Fruit fly (Drosophila melanogaster) whole organism, embryonic: ENCODE measurements around the gene Scm.

Source experiments
- Bgb ChIP-seq: fragments of 200-800 bp; sonication (Bioruptor generic); IDR thresholded peaks from 2 replicates; pipeline ENCODE4 v1.3.6; 2022; ENCODE audit warnings: missing biosample characterization, missing genetic modification characterization; ENCODE audit not compliant: partially characterized antibody
- CG1024 ChIP-seq: fragments of 200-800 bp; sonication (Bioruptor generic); IDR thresholded peaks from 2 replicates; pipeline ENCODE4 v1.3.6; 2022; ENCODE audit warnings: missing biosample characterization, missing genetic modification characterization
- CG10321 ChIP-seq: fragments of 200-800 bp; sonication (Bioruptor generic); IDR thresholded peaks from 2 replicates; pipeline ENCODE4 v1.3.6; 2022; ENCODE audit warnings: missing biosample characterization, missing genetic modification characterization
- CG12659 ChIP-seq: fragments of 200-800 bp; sonication (Bioruptor generic); optimal IDR thresholded peaks from 3 replicates; lab custom pipeline; 2017; ENCODE audit warnings: mild to moderate bottlenecking, missing biosample characterization, missing genetic modification reagents, missing genetic modification characterization
- CG12769 ChIP-seq: fragments of 200-800 bp; sonication (Bioruptor generic); optimal IDR thresholded peaks from 2 replicates; lab custom pipeline; 2019; ENCODE audit warnings: missing biosample characterization, mild to moderate bottlenecking, missing genetic modification characterization, moderate library complexity
- CG13287 ChIP-seq: fragments of 200-800 bp; sonication (Bioruptor generic); IDR thresholded peaks from 2 replicates; pipeline ENCODE4 v1.3.6; 2022; ENCODE audit warnings: missing biosample characterization, missing genetic modification characterization; ENCODE audit not compliant: partially characterized antibody
- CG15514 ChIP-seq: fragments of 200-800 bp; sonication (Bioruptor generic); optimal IDR thresholded peaks from 3 replicates; lab custom pipeline; 2017; ENCODE audit warnings: missing biosample characterization, missing genetic modification characterization, mild to moderate bottlenecking, moderate library complexity, missing genetic modification reagents
- CG16813 ChIP-seq: fragments of 200-800 bp; sonication (Bioruptor generic); IDR thresholded peaks from 3 replicates; pipeline ENCODE4 v1.3.6; 2022; ENCODE audit warnings: missing biosample characterization, missing genetic modification characterization; ENCODE audit not compliant: partially characterized antibody
- CG17361 ChIP-seq: fragments of 200-800 bp; sonication (Bioruptor generic); IDR thresholded peaks from 3 replicates; pipeline ENCODE4 v1.3.6; 2022; ENCODE audit warnings: missing biosample characterization, missing genetic modification characterization
- CG1792 ChIP-seq: fragments of 200-800 bp; sonication (Bioruptor generic); optimal IDR thresholded peaks from 2 replicates; lab custom pipeline; 2016; ENCODE audit warnings: missing biosample characterization, missing genetic modification characterization
- CG18599 ChIP-seq: fragments of 200-800 bp; sonication (Bioruptor generic); optimal IDR thresholded peaks from 3 replicates; lab custom pipeline; 2017; ENCODE audit warnings: missing biosample characterization, missing genetic modification characterization, mild to moderate bottlenecking, moderate library complexity, missing genetic modification reagents
- CG3065 ChIP-seq: fragments of 200-800 bp; sonication (Bioruptor generic); optimal IDR thresholded peaks from 2 replicates; lab custom pipeline; 2016; ENCODE audit warnings: missing biosample characterization, missing genetic modification characterization
- CG3995 ChIP-seq: fragments of 200-800 bp; sonication (Bioruptor generic); optimal IDR thresholded peaks from 3 replicates; lab custom pipeline; 2016; ENCODE audit warnings: missing biosample characterization, missing genetic modification characterization
- CG42726 ChIP-seq: fragments of 200-800 bp; sonication (Bioruptor generic); IDR thresholded peaks from 2 replicates; pipeline ENCODE4 v1.3.6; 2022; ENCODE audit warnings: missing biosample characterization, missing genetic modification characterization; ENCODE audit not compliant: partially characterized antibody
- CG4617 ChIP-seq: fragments of 200-800 bp; sonication (Bioruptor generic); optimal IDR thresholded peaks from 3 replicates; lab custom pipeline; 2016; ENCODE audit warnings: missing biosample characterization, missing genetic modification characterization, borderline replicate concordance
- CG8290 ChIP-seq, 3 experiments: fragments of 200-800 bp; sonication (Bioruptor generic); optimal IDR thresholded peaks; 2 replicates each; lab custom pipeline; 2016 to 2019; ENCODE audit warnings: missing biosample characterization in 3 of 3, missing genetic modification characterization in 3 of 3, mild to moderate bottlenecking in 2 of 3, moderate library complexity in 1 of 3
- CG8924 ChIP-seq: fragments of 200-800 bp; optimal IDR thresholded peaks from 3 replicates; lab custom pipeline; 2019; ENCODE audit warnings: missing biosample characterization, mild to moderate bottlenecking, missing genetic modification characterization, moderate library complexity
- D19B ChIP-seq: fragments of 200-800 bp; sonication (Bioruptor generic); optimal IDR thresholded peaks from 2 replicates; lab custom pipeline; 2017; ENCODE audit warnings: missing biosample characterization, mild to moderate bottlenecking, missing genetic modification characterization
- Elba2 ChIP-seq: fragments of 200-800 bp; sonication (Bioruptor generic); optimal IDR thresholded peaks from 3 replicates; lab custom pipeline; 2016; ENCODE audit warnings: missing biosample characterization, missing genetic modification characterization
- Jarid2 ChIP-seq: fragments of 200-800 bp; sonication (Bioruptor generic); optimal IDR thresholded peaks from 3 replicates; lab custom pipeline; 2017; ENCODE audit warnings: mild to moderate bottlenecking, missing biosample characterization, missing genetic modification reagents, missing genetic modification characterization
- MESR4 ChIP-seq: fragments of 200-800 bp; sonication (Bioruptor generic); optimal IDR thresholded peaks from 2 replicates; lab custom pipeline; 2018; ENCODE audit warnings: missing biosample characterization, mild to moderate bottlenecking, missing genetic modification characterization, moderate library complexity
- NFAT ChIP-seq: fragments of 200-800 bp; sonication (Bioruptor generic); IDR thresholded peaks from 2 replicates; pipeline ENCODE4 v1.3.6; 2022; ENCODE audit warnings: missing biosample characterization, missing genetic modification characterization
- Neu2 ChIP-seq: fragments of 200-800 bp; sonication (Bioruptor generic); optimal IDR thresholded peaks from 3 replicates; lab custom pipeline; 2016; ENCODE audit warnings: missing biosample characterization, missing genetic modification characterization, borderline replicate concordance
- Oli ChIP-seq: fragments of 200-800 bp; sonication (Bioruptor generic); optimal IDR thresholded peaks from 2 replicates; lab custom pipeline; 2018; ENCODE audit warnings: missing biosample characterization, mild to moderate bottlenecking, missing genetic modification characterization, moderate library complexity
- Opbp ChIP-seq: fragments of 200-800 bp; sonication (Bioruptor generic); IDR thresholded peaks from 3 replicates; pipeline ENCODE4 v1.3.6; 2022; ENCODE audit warnings: missing biosample characterization, missing genetic modification characterization; ENCODE audit not compliant: partially characterized antibody
- PHDP ChIP-seq: fragments of 200-800 bp; sonication (Bioruptor generic); optimal IDR thresholded peaks from 3 replicates; lab custom pipeline; 2018; ENCODE audit warnings: missing biosample characterization, mild to moderate bottlenecking, missing genetic modification characterization, moderate library complexity
- Sry-β ChIP-seq: fragments of 200-800 bp; sonication (Bioruptor generic); optimal IDR thresholded peaks from 2 replicates; lab custom pipeline; 2018; ENCODE audit warnings: missing biosample characterization, mild to moderate bottlenecking, missing genetic modification characterization, moderate library complexity
- ash1 ChIP-seq: fragments of 200-800 bp; sonication (Bioruptor generic); optimal IDR thresholded peaks from 2 replicates; lab custom pipeline; 2018; ENCODE audit warnings: missing biosample characterization, mild to moderate bottlenecking, missing genetic modification characterization
- bcd ChIP-seq: fragments of 200-800 bp; sonication (Bioruptor generic); optimal IDR thresholded peaks from 2 replicates; lab custom pipeline; 2017; ENCODE audit warnings: missing biosample characterization, mild to moderate bottlenecking, missing genetic modification characterization
- bigmax ChIP-seq: fragments of 200-800 bp; sonication (Bioruptor generic); optimal IDR thresholded peaks from 2 replicates; lab custom pipeline; 2018; ENCODE audit warnings: missing biosample characterization, mild to moderate bottlenecking, missing genetic modification characterization
- cato ChIP-seq: fragments of 200-800 bp; sonication (Bioruptor generic); optimal IDR thresholded peaks from 2 replicates; lab custom pipeline; 2016; ENCODE audit warnings: missing biosample characterization, missing genetic modification characterization, borderline replicate concordance
- chm ChIP-seq: fragments of 200-800 bp; sonication (Bioruptor generic); IDR thresholded peaks from 2 replicates; pipeline ENCODE4 v1.3.6; 2022; ENCODE audit warnings: missing biosample characterization, missing genetic modification characterization
- chn ChIP-seq: fragments of 200-800 bp; sonication (Bioruptor generic); optimal IDR thresholded peaks from 2 replicates; lab custom pipeline; 2016; ENCODE audit warnings: missing biosample characterization, missing genetic modification characterization
- croc ChIP-seq: fragments of 200-800 bp; sonication (Bioruptor generic); conservative IDR thresholded peaks from 3 replicates; pipeline ENCODE4 v1.3.6; 2022; ENCODE audit warnings: missing biosample characterization, missing genetic modification characterization
- gsb-n ChIP-seq: fragments of 200-800 bp; sonication (Bioruptor generic); optimal IDR thresholded peaks from 3 replicates; lab custom pipeline; 2018; ENCODE audit warnings: missing biosample characterization, mild to moderate bottlenecking, missing genetic modification characterization
- gt ChIP-seq: fragments of 200-800 bp; sonication (Bioruptor generic); IDR thresholded peaks from 2 replicates; pipeline ENCODE4 v1.3.6; 2022; ENCODE audit warnings: missing biosample characterization, missing genetic modification characterization
- hkb ChIP-seq, 2 experiments: fragments of 200-800 bp in 1 of 2; fragments of >200 bp in 1 of 2; sonication (Bioruptor generic) in 1 of 2; IDR thresholded peaks in 1 of 2; optimal IDR thresholded peaks in 1 of 2; 2 replicates each; pipeline versions ENCODE4 v1.3.6 to Lab custom; 2017 to 2022; ENCODE audit warnings: missing biosample characterization in 1 of 2, missing genetic modification characterization in 1 of 2
- insv ChIP-seq, 2 experiments: fragments of 200-800 bp; sonication (Bioruptor generic); optimal IDR thresholded peaks; 3 replicates each; lab custom pipeline; 2016 to 2018; ENCODE audit warnings: missing biosample characterization in 2 of 2, missing genetic modification characterization in 2 of 2
- lilli ChIP-seq: fragments of 200-800 bp; sonication (Bioruptor generic); optimal IDR thresholded peaks from 3 replicates; lab custom pipeline; 2016; ENCODE audit warnings: missing biosample characterization, missing genetic modification characterization
- nau ChIP-seq: fragments of 200-800 bp; sonication (Bioruptor generic); optimal IDR thresholded peaks from 3 replicates; lab custom pipeline; 2017; ENCODE audit warnings: missing biosample characterization, mild to moderate bottlenecking, missing genetic modification characterization, missing genetic modification reagents
- pb ChIP-seq: fragments of 200-800 bp; sonication (Bioruptor generic); optimal IDR thresholded peaks from 3 replicates; lab custom pipeline; 2016; ENCODE audit warnings: missing biosample characterization, missing genetic modification characterization
- pnt ChIP-seq: fragments of 200-800 bp; sonication (Bioruptor generic); optimal IDR thresholded peaks from 3 replicates; lab custom pipeline; 2016; ENCODE audit warnings: missing biosample characterization, missing genetic modification characterization
- row ChIP-seq: fragments of 200-800 bp; sonication (Bioruptor generic); IDR thresholded peaks from 3 replicates; pipeline ENCODE4 v1.3.6; 2022; ENCODE audit warnings: missing biosample characterization, missing genetic modification characterization
- schlank ChIP-seq: fragments of 200-800 bp; sonication (Bioruptor generic); optimal IDR thresholded peaks from 2 replicates; lab custom pipeline; 2018; ENCODE audit warnings: missing biosample characterization, mild to moderate bottlenecking, missing genetic modification characterization
- scrt ChIP-seq: fragments of 200-800 bp; sonication (Bioruptor generic); optimal IDR thresholded peaks from 2 replicates; lab custom pipeline; 2018; ENCODE audit warnings: missing biosample characterization, mild to moderate bottlenecking, missing genetic modification characterization, moderate library complexity
- sens ChIP-seq: fragments of 200-800 bp; sonication (Bioruptor generic); peaks from one replicate; lab custom pipeline; 2016; ENCODE audit warnings: missing biosample characterization, missing genetic modification characterization
- so ChIP-seq: fragments of 200-800 bp; sonication (Bioruptor generic); IDR thresholded peaks from 3 replicates; pipeline ENCODE4 v1.3.6; 2022; ENCODE audit warnings: missing biosample characterization, missing genetic modification characterization
- stc ChIP-seq: fragments of 200-800 bp; sonication (Bioruptor generic); IDR thresholded peaks from 2 replicates; pipeline ENCODE4 v1.3.6; 2022; ENCODE audit warnings: missing biosample characterization, missing genetic modification characterization
- tna ChIP-seq: fragments of 200-800 bp; sonication (Bioruptor generic); IDR thresholded peaks from 2 replicates; pipeline ENCODE4 v1.3.6; 2022; ENCODE audit warnings: missing biosample characterization, missing genetic modification characterization; ENCODE audit not compliant: partially characterized antibody
- usp ChIP-seq: fragments of >200 bp; optimal IDR thresholded peaks from 2 replicates; lab custom pipeline; 2017; ENCODE audit warnings: missing biosample characterization, missing genetic modification characterization

The Scm gene

dm6 chr3R:9612217-9612616 lies 25.2 kb downstream of the Scm start:
- TF ChIP-seq pb (GFP tag; lab: Kevin White, UChicago) = no peak
- TF ChIP-seq Bgb = peak; percentile 38
- peak; percentile 69 for TF ChIP-seq CG16813 (GFP tag; lab: Robert Waterston, UW)
- no peak for TF ChIP-seq usp
- no peak for TF ChIP-seq nau (GFP tag; lab: Kevin White, UChicago)
- peak; percentile 10 for TF ChIP-seq CG18599
- no peak for TF ChIP-seq Opbp (GFP tag; lab: Robert Waterston, UW)
- no peak for TF ChIP-seq bcd
- TF ChIP-seq insv (GFP tag; optimal IDR thresholded peaks at IDR 0.05; lab: Kevin White, UChicago) = no peak
- no peak for TF ChIP-seq schlank (tag; lab: Kevin White, UChicago)
- TF ChIP-seq Elba2 (GFP tag; lab: Kevin White, UChicago) = no peak
- TF ChIP-seq stc (GFP tag; lab: Robert Waterston, UW) = no peak
- peak; percentile 4 for TF ChIP-seq Oli
- TF ChIP-seq so (GFP tag; lab: Robert Waterston, UW) = no peak
- no peak for TF ChIP-seq CG3995 (GFP tag; lab: Kevin White, UChicago)
- TF ChIP-seq MESR4 = no peak
- no peak for TF ChIP-seq Jarid2
- TF ChIP-seq scrt (GFP tag; lab: Kevin White, UChicago) = no peak
- TF ChIP-seq CG17361 (GFP tag; lab: Robert Waterston, UW) = no peak
- TF ChIP-seq CG42726 (GFP tag; lab: Robert Waterston, UW) = no peak
- peak; percentile 75 for TF ChIP-seq tna (GFP tag; lab: Robert Waterston, UW)
- peak; percentile 81 for TF ChIP-seq D19B (GFP tag; lab: Kevin White, UChicago)
- TF ChIP-seq sens (GFP tag; lab: Kevin White, UChicago) = peak; percentile 47
- peak; percentile 40; the same call in 2 of the 3 replicates for TF ChIP-seq row (GFP tag; lab: Robert Waterston, UW)
- TF ChIP-seq CG13287 (GFP tag; lab: Robert Waterston, UW) = no peak
- TF ChIP-seq lilli (GFP tag; lab: Kevin White, UChicago) = no peak
- TF ChIP-seq CG8290 (GFP tag; optimal IDR thresholded peaks at IDR 0.05; lab: Kevin White, UChicago) = no peak
- TF ChIP-seq CG8290 (tag; optimal IDR thresholded peaks at IDR 0.05; lab: Kevin White, UChicago) = no peak
- TF ChIP-seq CG12769 (tag; lab: Kevin White, UChicago) = peak; percentile 1
- no peak for TF ChIP-seq gsb-n (tag; lab: Kevin White, UChicago)
- no peak for TF ChIP-seq bigmax (GFP tag; lab: Kevin White, UChicago)
- TF ChIP-seq Neu2 (GFP tag; lab: Kevin White, UChicago) = no peak
- no peak for TF ChIP-seq CG15514
- no peak for TF ChIP-seq hkb (optimal IDR thresholded peaks at IDR 0.05; lab: Kevin White, UChicago)
- TF ChIP-seq hkb (GFP tag; IDR thresholded peaks at IDR 0.05; lab: Robert Waterston, UW) = no peak
- no peak for TF ChIP-seq ash1 (GFP tag; lab: Kevin White, UChicago)
- TF ChIP-seq NFAT (GFP tag; lab: Robert Waterston, UW) = no peak
- no peak for TF ChIP-seq CG8924
- TF ChIP-seq PHDP = no peak
- no peak for TF ChIP-seq CG1024 (GFP tag; lab: Robert Waterston, UW)
- TF ChIP-seq gt = no peak
- TF ChIP-seq chn (GFP tag; lab: Kevin White, UChicago) = no peak
- no peak for TF ChIP-seq CG4617 (GFP tag; lab: Kevin White, UChicago)
- TF ChIP-seq CG10321 (GFP tag; lab: Robert Waterston, UW) = no peak
- TF ChIP-seq CG12659 = no peak
- TF ChIP-seq Sry-β (GFP tag; lab: Kevin White, UChicago) = no peak
- TF ChIP-seq CG3065 (GFP tag; lab: Kevin White, UChicago) = no peak
- no peak for TF ChIP-seq CG1792 (GFP tag; lab: Kevin White, UChicago)
- no peak for TF ChIP-seq cato
- no peak for TF ChIP-seq pnt (GFP tag; lab: Kevin White, UChicago)
- TF ChIP-seq croc (GFP tag; lab: Robert Waterston, UW) = no peak
- TF ChIP-seq chm (GFP tag; lab: Robert Waterston, UW) = no peak
